1 fruit fly cellular context compared by ENCODE assay signal in the genomic region with DNA sequence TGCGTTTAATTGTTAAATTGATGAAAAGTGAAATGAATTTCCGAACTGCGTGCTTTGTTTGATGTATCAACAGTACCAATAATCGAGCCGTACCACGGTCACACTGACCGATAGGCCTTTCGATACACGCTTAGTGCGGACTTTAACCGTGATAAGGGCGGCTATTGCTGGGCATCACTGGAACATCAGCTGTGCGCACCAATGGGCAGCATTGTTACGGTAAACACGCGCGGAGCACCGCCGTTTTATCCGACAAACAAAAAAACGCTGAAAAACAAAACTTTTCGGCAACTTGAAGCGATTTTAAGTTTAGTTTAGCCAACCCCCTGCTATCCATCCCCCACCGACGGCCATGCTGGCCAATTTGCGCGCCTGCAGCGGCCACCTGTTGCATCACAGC.
TF ChIP-seq lines count a peak whose summit lies in the region.

A gene (minus strand): TSS at position 84 of the 400 bp plus-strand sequence.
A gene (plus strand): TSS at position 220 of the 400 bp plus-strand sequence.

TF ChIP-seq in whole organism, embryonic, 481 proteins besides CTCF, POLR2A, EP300 and RAD21 (continued from another document and continues in another):
- TF ChIP-seq CG10431 (GFP tag; optimal IDR thresholded peaks at IDR 0.05; lab: Kevin White, UChicago) (no peak), CG6689 (GFP tag; IDR thresholded peaks at IDR 0.05; lab: Robert Waterston, UW) (no peak), Rfx (GFP tag; IDR thresholded peaks at IDR 0.05; lab: Robert Waterston, UW) (peak; percentile 30), CG17328 (GFP tag; IDR thresholded peaks at IDR 0.05; lab: Robert Waterston, UW) (no peak), luna (GFP tag; optimal IDR thresholded peaks at IDR 0.05; lab: Kevin White, UChicago) (no peak), ash1 (GFP tag; optimal IDR thresholded peaks at IDR 0.05; lab: Kevin White, UChicago) (no peak), row (GFP tag; IDR thresholded peaks at IDR 0.05; lab: Robert Waterston, UW) (0 out of 3 replicates have a peak, but pooled peaks have one; percentile 24), ap (GFP tag; IDR thresholded peaks at IDR 0.05; lab: Robert Waterston, UW) (no peak), nau (GFP tag; optimal IDR thresholded peaks at IDR 0.05; lab: Kevin White, UChicago) (no peak), CG15696 (tag; optimal IDR thresholded peaks at IDR 0.05; lab: Kevin White, UChicago) (no peak), CG9817 (tag; optimal IDR thresholded peaks at IDR 0.05; lab: Kevin White, UChicago) (no peak), schlank (tag; optimal IDR thresholded peaks at IDR 0.05; lab: Kevin White, UChicago) (no peak), CG42726 (GFP tag; IDR thresholded peaks at IDR 0.05; lab: Robert Waterston, UW; ENCODE audit: partially characterized antibody) (peak; percentile 72), Sox102F (GFP tag; optimal IDR thresholded peaks at IDR 0.05; lab: Kevin White, UChicago) (no peak), ase (GFP tag; IDR thresholded peaks at IDR 0.05; lab: Robert Waterston, UW) (no peak), kay (GFP tag; optimal IDR thresholded peaks at IDR 0.05; lab: Kevin White, UChicago) (no peak), gcm (GFP tag; optimal IDR thresholded peaks at IDR 0.05; lab: Kevin White, UChicago) (no peak), Fer2 (tag; optimal IDR thresholded peaks at IDR 0.05; lab: Kevin White, UChicago) (no peak), CG33213 (GFP tag; optimal IDR thresholded peaks at IDR 0.05; lab: Kevin White, UChicago) (peak; percentile 40), CG14667 (GFP tag; IDR thresholded peaks at IDR 0.05; lab: Robert Waterston, UW) (no peak), CG7357 (GFP tag; IDR thresholded peaks at IDR 0.05; lab: Robert Waterston, UW) (no peak), Dek (tag; optimal IDR thresholded peaks at IDR 0.05; lab: Kevin White, UChicago) (no peak), CG4282 (GFP tag; optimal IDR thresholded peaks at IDR 0.05; lab: Kevin White, UChicago) (no peak), bigmax (GFP tag; optimal IDR thresholded peaks at IDR 0.05; lab: Kevin White, UChicago) (no peak), maf-S (GFP tag; optimal IDR thresholded peaks at IDR 0.05; lab: Kevin White, UChicago) (no peak), CG3838 (GFP tag; optimal IDR thresholded peaks at IDR 0.05; lab: Kevin White, UChicago) (no peak), Rx (GFP tag; IDR thresholded peaks at IDR 0.05; lab: Robert Waterston, UW) (no peak), stc (GFP tag; IDR thresholded peaks at IDR 0.05; lab: Robert Waterston, UW) (no peak), Oaz (GFP tag; IDR thresholded peaks at IDR 0.05; lab: Robert Waterston, UW) (no peak), org-1 (GFP tag; optimal IDR thresholded peaks at IDR 0.05; lab: Kevin White, UChicago) (no peak), CG31365 (tag; optimal IDR thresholded peaks at IDR 0.05; lab: Kevin White, UChicago) (no peak), CG14710 (tag; optimal IDR thresholded peaks at IDR 0.05; lab: Kevin White, UChicago) (peak; percentile 58), CG4730 (GFP tag; IDR thresholded peaks at IDR 0.05; lab: Robert Waterston, UW) (no peak), aop (GFP tag; IDR thresholded peaks at IDR 0.05; lab: Robert Waterston, UW) (no peak), vnd (GFP tag; IDR thresholded peaks at IDR 0.05; lab: Robert Waterston, UW; ENCODE audit: partially characterized antibody) (peak; percentile 47; the same call in 1 of the 3 replicates), pum (GFP tag; optimal IDR thresholded peaks at IDR 0.05; lab: Kevin White, UChicago) (no peak), Bdp1 (GFP tag; optimal IDR thresholded peaks at IDR 0.05; lab: Kevin White, UChicago) (no peak), CG1529 (GFP tag; optimal IDR thresholded peaks at IDR 0.05; lab: Kevin White, UChicago) (no peak), C15 (GFP tag; IDR thresholded peaks at IDR 0.05; lab: Robert Waterston, UW) (no peak), phol (tag; optimal IDR thresholded peaks at IDR 0.05; lab: Kevin White, UChicago) (peak; percentile 50), CG10321 (GFP tag; IDR thresholded peaks at IDR 0.05; lab: Robert Waterston, UW) (no peak), pzg (GFP tag; optimal IDR thresholded peaks at IDR 0.05; lab: Kevin White, UChicago) (peak; percentile 97), Mrtf (GFP tag; IDR thresholded peaks at IDR 0.05; lab: Robert Waterston, UW) (no peak), sd (tag; optimal IDR thresholded peaks at IDR 0.05; lab: Kevin White, UChicago) (no peak), sens (GFP tag; lab: Kevin White, UChicago) (peak; percentile 56), Meics (GFP tag; optimal IDR thresholded peaks at IDR 0.05; lab: Kevin White, UChicago) (no peak), tna (GFP tag; IDR thresholded peaks at IDR 0.05; lab: Robert Waterston, UW; ENCODE audit: partially characterized antibody) (0 out of 2 replicates have a peak, but pooled peaks have one; percentile 18), CG14965 (GFP tag; optimal IDR thresholded peaks at IDR 0.05; lab: Kevin White, UChicago; ENCODE audit: borderline replicate concordance) (no peak), CG13123 (GFP tag; optimal IDR thresholded peaks at IDR 0.05; lab: Kevin White, UChicago) (no peak), CG7372 (GFP tag; IDR thresholded peaks at IDR 0.05; lab: Robert Waterston, UW) (no peak), CG11723 (GFP tag; optimal IDR thresholded peaks at IDR 0.05; lab: Kevin White, UChicago) (no peak), chif (GFP tag; optimal IDR thresholded peaks at IDR 0.05; lab: Kevin White, UChicago) (no peak), CG13894 (tag; optimal IDR thresholded peaks at IDR 0.05; lab: Kevin White, UChicago) (no peak), nmo (GFP tag; optimal IDR thresholded peaks at IDR 0.05; lab: Kevin White, UChicago) (peak; percentile 49), kni (GFP tag; optimal IDR thresholded peaks at IDR 0.05; lab: Kevin White, UChicago) (no peak), seq (GFP tag; IDR thresholded peaks at IDR 0.05; lab: Robert Waterston, UW) (no peak), Nf-YC (tag; optimal IDR thresholded peaks at IDR 0.05; lab: Kevin White, UChicago) (no peak), wek (GFP tag; optimal IDR thresholded peaks at IDR 0.05; lab: Kevin White, UChicago) (no peak), mirr (GFP tag; optimal IDR thresholded peaks at IDR 0.05; lab: Kevin White, UChicago) (no peak), gt (GFP tag; IDR thresholded peaks at IDR 0.05; lab: Robert Waterston, UW) (no peak), ssp (GFP tag; IDR thresholded peaks at IDR 0.05; lab: Robert Waterston, UW) (0 out of 2 replicates have a peak, but pooled peaks have one; percentile 18), Asciz (GFP tag; optimal IDR thresholded peaks at IDR 0.05; lab: Kevin White, UChicago) (no peak), CG14441 (GFP tag; IDR thresholded peaks at IDR 0.05; lab: Robert Waterston, UW) (no peak), oc (tag; optimal IDR thresholded peaks at IDR 0.05; lab: Kevin White, UChicago) (no peak), Taf1 (GFP tag; IDR thresholded peaks at IDR 0.05; lab: Robert Waterston, UW) (no peak), Hey (tag; optimal IDR thresholded peaks at IDR 0.05; lab: Kevin White, UChicago) (no peak), CG10959 (GFP tag; IDR thresholded peaks at IDR 0.05; lab: Robert Waterston, UW) (no peak), ci (GFP tag; IDR thresholded peaks at IDR 0.05; lab: Robert Waterston, UW) (peak; percentile 51; the same call in 1 of the 3 replicates), al (GFP tag; IDR thresholded peaks at IDR 0.05; lab: Robert Waterston, UW) (no peak), CG14860 (GFP tag; IDR thresholded peaks at IDR 0.05; lab: Robert Waterston, UW; ENCODE audit: partially characterized antibody) (peak; percentile 60), CG1792 (GFP tag; optimal IDR thresholded peaks at IDR 0.05; lab: Kevin White, UChicago) (no peak), CG14014 (GFP tag; IDR thresholded peaks at IDR 0.05; lab: Robert Waterston, UW) (no peak), Lim3 (GFP tag; IDR thresholded peaks at IDR 0.05; lab: Robert Waterston, UW) (no peak), psq (GFP tag; optimal IDR thresholded peaks at IDR 0.05; lab: Kevin White, UChicago) (no peak), en (GFP tag; optimal IDR thresholded peaks at IDR 0.05; lab: Kevin White, UChicago) (no peak), CG18619 (GFP tag; optimal IDR thresholded peaks at IDR 0.05; lab: Kevin White, UChicago) (no peak), danr (GFP tag; IDR thresholded peaks at IDR 0.05; lab: Robert Waterston, UW) (no peak), ara (GFP tag; IDR thresholded peaks at IDR 0.05; lab: Robert Waterston, UW) (no peak), CG12299 (tag; optimal IDR thresholded peaks at IDR 0.05; lab: Kevin White, UChicago) (no peak), slbo (GFP tag; IDR thresholded peaks at IDR 0.05; lab: Robert Waterston, UW) (no peak), CG1602 (GFP tag; optimal IDR thresholded peaks at IDR 0.05; lab: Kevin White, UChicago) (no peak), H2.0 (GFP tag; IDR thresholded peaks at IDR 0.05; lab: Robert Waterston, UW) (no peak), trh (GFP tag; optimal IDR thresholded peaks at IDR 0.05; lab: Kevin White, UChicago) (no peak), CG6272 (GFP tag; IDR thresholded peaks at IDR 0.05; lab: Robert Waterston, UW) (no peak), grn (GFP tag; optimal IDR thresholded peaks at IDR 0.05; lab: Kevin White, UChicago) (no peak), CG7556 (GFP tag; optimal IDR thresholded peaks at IDR 0.05; lab: Kevin White, UChicago) (no peak), Dref (GFP tag; IDR thresholded peaks at IDR 0.05; lab: Robert Waterston, UW) (peak; percentile 92), corto (GFP tag; optimal IDR thresholded peaks at IDR 0.05; lab: Kevin White, UChicago) (no peak), CG17361 (GFP tag; IDR thresholded peaks at IDR 0.05; lab: Robert Waterston, UW) (no peak), Ets97D (GFP tag; optimal IDR thresholded peaks at IDR 0.05; lab: Kevin White, UChicago) (peak; percentile 66), CG4424 (GFP tag; optimal IDR thresholded peaks at IDR 0.05; lab: Kevin White, UChicago) (no peak), CG17186 (GFP tag; optimal IDR thresholded peaks at IDR 0.05; lab: Kevin White, UChicago) (peak; percentile 87), dmrt99B (tag; optimal IDR thresholded peaks at IDR 0.05; lab: Kevin White, UChicago) (no peak), CG4328 (GFP tag; optimal IDR thresholded peaks at IDR 0.05; lab: Kevin White, UChicago) (no peak), jing (GFP tag; optimal IDR thresholded peaks at IDR 0.05; lab: Kevin White, UChicago) (no peak), Max (GFP tag; optimal IDR thresholded peaks at IDR 0.05; lab: Kevin White, UChicago) (peak; percentile 64), sim (GFP tag; IDR thresholded peaks at IDR 0.05; lab: Robert Waterston, UW) (no peak), Dad (GFP tag; optimal IDR thresholded peaks at IDR 0.05; lab: Kevin White, UChicago) (no peak), Deaf1 (tag; optimal IDR thresholded peaks at IDR 0.05; lab: Kevin White, UChicago) (no peak), jumu (GFP tag; optimal IDR thresholded peaks at IDR 0.05; lab: Kevin White, UChicago) (peak; percentile 51), CG2889 (GFP tag; IDR thresholded peaks at IDR 0.05; lab: Robert Waterston, UW) (no peak), CG13624 (GFP tag; optimal IDR thresholded peaks at IDR 0.05; lab: Kevin White, UChicago) (peak; percentile 76), slou (GFP tag; optimal IDR thresholded peaks at IDR 0.05; lab: Kevin White, UChicago) (no peak), gro (GFP tag; optimal IDR thresholded peaks at IDR 0.05; lab: Kevin White, UChicago) (peak; percentile 17), CG11504 (tag; optimal IDR thresholded peaks at IDR 0.05; lab: Kevin White, UChicago) (no peak), Bgb (GFP tag; IDR thresholded peaks at IDR 0.05; lab: Robert Waterston, UW; ENCODE audit: partially characterized antibody) (peak; percentile 69), CG11696 (GFP tag; IDR thresholded peaks at IDR 0.05; lab: Robert Waterston, UW) (no peak), vvl (GFP tag; IDR thresholded peaks at IDR 0.05; lab: Robert Waterston, UW) (0 out of 2 replicates have a peak, but pooled peaks have one; percentile 6), btn (GFP tag; optimal IDR thresholded peaks at IDR 0.05; lab: Kevin White, UChicago) (no peak), Hr78 (GFP tag; optimal IDR thresholded peaks at IDR 0.05; lab: Kevin White, UChicago) (peak in 1 of 2 experiments; percentile 35), mam (GFP tag; optimal IDR thresholded peaks at IDR 0.05; lab: Kevin White, UChicago) (no peak), CG6854 (GFP tag; optimal IDR thresholded peaks at IDR 0.05; lab: Kevin White, UChicago) (no peak), CG8281 (tag; optimal IDR thresholded peaks at IDR 0.05; lab: Kevin White, UChicago) (no peak), Aef1 (GFP tag; IDR thresholded peaks at IDR 0.05; lab: Robert Waterston, UW) (no peak), CG8388 (GFP tag; optimal IDR thresholded peaks at IDR 0.05; lab: Kevin White, UChicago) (no peak), Dbx (GFP tag; IDR thresholded peaks at IDR 0.05; lab: Robert Waterston, UW) (no peak), CG18262 (tag; optimal IDR thresholded peaks at IDR 0.05; lab: Kevin White, UChicago) (no peak), CG10209 (GFP tag; optimal IDR thresholded peaks at IDR 0.05; lab: Kevin White, UChicago) (no peak), Jarid2 (GFP tag; optimal IDR thresholded peaks at IDR 0.05; lab: Kevin White, UChicago) (peak; percentile 30), CG1024 (GFP tag; IDR thresholded peaks at IDR 0.05; lab: Robert Waterston, UW) (no peak), Sin3A (optimal IDR thresholded peaks at IDR 0.05; lab: Kevin White, UChicago) (peak; percentile 70), Neu2 (GFP tag; optimal IDR thresholded peaks at IDR 0.05; lab: Kevin White, UChicago; ENCODE audit: borderline replicate concordance) (no peak), Mad (GFP tag; optimal IDR thresholded peaks at IDR 0.05; lab: Kevin White, UChicago) (peak; percentile 18), Usf (GFP tag; optimal IDR thresholded peaks at IDR 0.05; lab: Kevin White, UChicago) (no peak), CG17829 (tag; optimal IDR thresholded peaks at IDR 0.05; lab: Kevin White, UChicago) (peak; percentile 50), fd64A (GFP tag; optimal IDR thresholded peaks at IDR 0.05; lab: Kevin White, UChicago) (no peak), tx (GFP tag; optimal IDR thresholded peaks at IDR 0.05; lab: Kevin White, UChicago) (no peak), CG12391 (tag; optimal IDR thresholded peaks at IDR 0.05; lab: Kevin White, UChicago) (peak; percentile 1), emc (GFP tag; optimal IDR thresholded peaks at IDR 0.05; lab: Kevin White, UChicago) (no peak), Bteb2 (GFP tag; optimal IDR thresholded peaks at IDR 0.05; lab: Kevin White, UChicago) (no peak), hbn (GFP tag; IDR thresholded peaks at IDR 0.05; lab: Robert Waterston, UW; ENCODE audit: partially characterized antibody) (0 out of 2 replicates have a peak, but pooled peaks have one; percentile 34), chn (GFP tag; optimal IDR thresholded peaks at IDR 0.05; lab: Kevin White, UChicago) (no peak)
